Worm (Caenorhabditis elegans): ENCODE data around the gene pph-1.

The pph-1 gene

ce11 chrV:10716865-10717713, 14.7 kb downstream of the pph-1 start:
- TF ChIP-seq nhr-21 (tag; optimal IDR thresholded peaks at IDR 0.05) (peak; percentile 96), F13H6.1 (tag; optimal IDR thresholded peaks at IDR 0.05) (peak; percentile 37), peb-1 (tag; optimal IDR thresholded peaks at IDR 0.05) (peak; percentile 51), sem-4 (tag; optimal IDR thresholded peaks at IDR 0.05) (peak; percentile 44), nhr-25 (tag; optimal IDR thresholded peaks at IDR 0.05) (peak; percentile 97), ztf-4 (tag; optimal IDR thresholded peaks at IDR 0.05) (no peak), Y55F3AM.14 (GFP tag; optimal IDR thresholded peaks at IDR 0.05) (peak; percentile 93), gmeb-1 (tag; optimal IDR thresholded peaks at IDR 0.05) (peak; percentile 29), sma-3 (GFP tag; optimal IDR thresholded peaks at IDR 0.05) (peak; percentile 92), fos-1 (tag; optimal IDR thresholded peaks at IDR 0.05) (peak; percentile 53), C34F6.9 (tag; optimal IDR thresholded peaks at IDR 0.05) (peak; percentile 55), nhr-237 (tag; optimal IDR thresholded peaks at IDR 0.05) (no peak), nhr-129 (tag; optimal IDR thresholded peaks at IDR 0.05) (peak; percentile 35), ztf-1 (GFP tag; conservative IDR thresholded peaks at IDR 0.05) (no peak), mdl-1 (tag; optimal IDR thresholded peaks at IDR 0.05) (peak; percentile 75 to 77), nhr-6 (tag; optimal IDR thresholded peaks at IDR 0.05) (peak; percentile 1), egl-27 (tag; optimal IDR thresholded peaks at IDR 0.05) (peak; percentile 33), mab-5 (tag; optimal IDR thresholded peaks at IDR 0.05) (no peak), sma-9 (GFP tag; optimal IDR thresholded peaks at IDR 0.05) (peak; percentile 97), sma-9 (tag; optimal IDR thresholded peaks at IDR 0.05) (peak; percentile 28), ceh-16 (tag; optimal IDR thresholded peaks at IDR 0.05) (peak; percentile 97), blmp-1 (tag; optimal IDR thresholded peaks at IDR 0.05; ENCODE audit: insufficient read depth) (peak; percentile 95), crh-2 (tag; optimal IDR thresholded peaks at IDR 0.05) (peak; percentile 38), ceh-82 (tag; optimal IDR thresholded peaks at IDR 0.05) (no peak), elt-1 (tag; optimal IDR thresholded peaks at IDR 0.05) (no peak), alr-1 (tag; optimal IDR thresholded peaks at IDR 0.05) (no peak)

- no peak for TF ChIP-seq C34F6.9 (tag; optimal IDR thresholded peaks at IDR 0.05)
- TF ChIP-seq nhr-129 (tag; optimal IDR thresholded peaks at IDR 0.05), result no peak
- no peak for TF ChIP-seq ztf-1 (GFP tag; conservative IDR thresholded peaks at IDR 0.05)
- no peak for TF ChIP-seq nhr-77 (tag; optimal IDR thresholded peaks at IDR 0.05)
- TF ChIP-seq gmeb-1 (tag; optimal IDR thresholded peaks at IDR 0.05), result no peak
Measured at ce11 chrV:10718037-10718436, 15.7 kb downstream of the pph-1 start.

- TF ChIP-seq unc-55 (GFP tag; optimal IDR thresholded peaks at IDR 0.05) (peak; percentile 47), nhr-11 (tag; optimal IDR thresholded peaks at IDR 0.05) (no peak), lin-39 (tag; optimal IDR thresholded peaks at IDR 0.05) (no peak), ZK546.5 (tag; optimal IDR thresholded peaks at IDR 0.05) (no peak), ztf-1 (GFP tag; conservative IDR thresholded peaks at IDR 0.05) (no peak), nhr-77 (tag; optimal IDR thresholded peaks at IDR 0.05) (no peak), nhr-6 (tag; optimal IDR thresholded peaks at IDR 0.05) (no peak), ama-1 (optimal IDR thresholded peaks at IDR 0.05) (peak; percentile 52), nhr-10 (tag; optimal IDR thresholded peaks at IDR 0.05) (no peak), ceh-82 (tag; optimal IDR thresholded peaks at IDR 0.05) (no peak), dmd-4 (tag; optimal IDR thresholded peaks at IDR 0.05) (no peak), lin-13 (GFP tag; optimal IDR thresholded peaks at IDR 0.05) (no peak), C34F6.9 (tag; optimal IDR thresholded peaks at IDR 0.05) (peak; percentile 35), sem-4 (tag; optimal IDR thresholded peaks at IDR 0.05) (no peak), R02D3.7 (tag; optimal IDR thresholded peaks at IDR 0.05) (no peak), elt-1 (tag; optimal IDR thresholded peaks at IDR 0.05) (no peak), alr-1 (tag; optimal IDR thresholded peaks at IDR 0.05) (no peak), mdl-1 (tag; optimal IDR thresholded peaks at IDR 0.05) (peak in 1 of 2 experiments; percentile 16), sma-9 (GFP tag; optimal IDR thresholded peaks at IDR 0.05) (peak; percentile 54), sma-9 (tag; optimal IDR thresholded peaks at IDR 0.05) (no peak), mbf-1 (tag; optimal IDR thresholded peaks at IDR 0.05) (no peak), nhr-25 (tag; optimal IDR thresholded peaks at IDR 0.05) (no peak), crh-2 (tag; optimal IDR thresholded peaks at IDR 0.05) (peak; percentile 19), fos-1 (tag; optimal IDR thresholded peaks at IDR 0.05) (peak; percentile 32), gmeb-1 (tag; optimal IDR thresholded peaks at IDR 0.05) (no peak), egl-27 (tag; optimal IDR thresholded peaks at IDR 0.05) (peak; percentile 73), unc-62 (GFP tag; optimal IDR thresholded peaks at IDR 0.05) (peak; percentile 50), nhr-21 (tag; optimal IDR thresholded peaks at IDR 0.05) (no peak), mab-5 (tag; optimal IDR thresholded peaks at IDR 0.05) (peak; percentile 19), nhr-237 (tag; optimal IDR thresholded peaks at IDR 0.05) (no peak), blmp-1 (tag; optimal IDR thresholded peaks at IDR 0.05; ENCODE audit: insufficient read depth) (peak; percentile 53), unc-39 (tag; optimal IDR thresholded peaks at IDR 0.05) (no peak), F13H6.1 (tag; optimal IDR thresholded peaks at IDR 0.05) (peak; percentile 51), aly-2 (tag; optimal IDR thresholded peaks at IDR 0.05) (no peak), nhr-129 (tag; optimal IDR thresholded peaks at IDR 0.05) (peak; percentile 64), ceh-16 (tag; optimal IDR thresholded peaks at IDR 0.05) (no peak), zag-1 (tag; optimal IDR thresholded peaks at IDR 0.05) (no peak), sma-3 (GFP tag; optimal IDR thresholded peaks at IDR 0.05) (no peak), Y55F3AM.14 (GFP tag; optimal IDR thresholded peaks at IDR 0.05) (no peak)
Measured at ce11 chrV:10719019-10719832, 16.9 kb downstream of the pph-1 start.
